Fruit fly (Drosophila melanogaster) whole organism, embryonic: ENCODE measurements around the gene Nost.

Experiments
- Adf1 ChIP-seq: fragments of 200-800 bp; sonication (Bioruptor generic); IDR thresholded peaks from 2 replicates; pipeline ENCODE4 v1.3.6; 2022; ENCODE audit warnings: missing biosample characterization, missing genetic modification characterization
- CG11085 ChIP-seq: fragments of 200-800 bp; sonication (Bioruptor generic); IDR thresholded peaks from 2 replicates; pipeline ENCODE4 v1.3.6; 2022; ENCODE audit warnings: missing biosample characterization, missing genetic modification characterization
- CG11398 ChIP-seq: fragments of 200-800 bp; sonication (Bioruptor generic); optimal IDR thresholded peaks from 2 replicates; lab custom pipeline; 2016; ENCODE audit warnings: missing biosample characterization, missing genetic modification characterization
- CG11560 ChIP-seq: fragments of 200-800 bp; sonication (Bioruptor generic); IDR thresholded peaks from 3 replicates; pipeline ENCODE4 v1.3.6; 2022; ENCODE audit warnings: missing biosample characterization, missing genetic modification characterization
- CG11723 ChIP-seq: fragments of 200-800 bp; sonication (Bioruptor generic); optimal IDR thresholded peaks from 2 replicates; lab custom pipeline; 2017; ENCODE audit warnings: missing biosample characterization, mild to moderate bottlenecking, missing genetic modification characterization
- CG14965 ChIP-seq: fragments of 200-800 bp; sonication (Bioruptor generic); optimal IDR thresholded peaks from 2 replicates; lab custom pipeline; 2016; ENCODE audit warnings: missing biosample characterization, missing genetic modification characterization, borderline replicate concordance
- CG15269 ChIP-seq: fragments of 200-800 bp; sonication (Bioruptor generic); optimal IDR thresholded peaks from 2 replicates; lab custom pipeline; 2018; ENCODE audit warnings: missing biosample characterization, mild to moderate bottlenecking, missing genetic modification characterization, moderate library complexity
- CG18764 ChIP-seq: fragments of 200-800 bp; sonication (Bioruptor generic); optimal IDR thresholded peaks from 3 replicates; lab custom pipeline; 2016; ENCODE audit warnings: missing biosample characterization, missing genetic modification characterization
- CG2875 ChIP-seq: fragments of 200-800 bp; sonication (Bioruptor generic); optimal IDR thresholded peaks from 2 replicates; lab custom pipeline; 2017; ENCODE audit warnings: missing biosample characterization, mild to moderate bottlenecking, missing genetic modification characterization, missing genetic modification reagents
- CG3726 ChIP-seq: fragments of 200-800 bp; sonication (Bioruptor generic); IDR thresholded peaks from 3 replicates; pipeline ENCODE4, ENCODE4 v1.3.6; 2022; ENCODE audit warnings: missing biosample characterization, missing genetic modification characterization
- CG3838 ChIP-seq: fragments of 200-800 bp; sonication (Bioruptor generic); optimal IDR thresholded peaks from 3 replicates; lab custom pipeline; 2016; ENCODE audit warnings: missing biosample characterization, missing genetic modification characterization
- CG4854 ChIP-seq: fragments of 200-800 bp; sonication (Bioruptor generic); optimal IDR thresholded peaks from 2 replicates; lab custom pipeline; 2016; ENCODE audit warnings: missing biosample characterization, missing genetic modification characterization, inconsistent platforms
- CG5245 ChIP-seq: fragments of 200-800 bp; sonication (Bioruptor generic); optimal IDR thresholded peaks from 3 replicates; lab custom pipeline; 2016; ENCODE audit warnings: missing biosample characterization, missing genetic modification characterization
- CG7745 ChIP-seq: fragments of 200-800 bp; sonication (Bioruptor generic); optimal IDR thresholded peaks from 2 replicates; lab custom pipeline; 2018; ENCODE audit warnings: missing biosample characterization, mild to moderate bottlenecking, missing genetic modification characterization, moderate library complexity
- CG7839 ChIP-seq: fragments of 200-800 bp; sonication (Bioruptor generic); optimal IDR thresholded peaks from 3 replicates; lab custom pipeline; 2018; ENCODE audit warnings: missing biosample characterization, mild to moderate bottlenecking, missing genetic modification characterization, moderate library complexity
- CG7928 ChIP-seq: fragments of 200-800 bp; sonication (Bioruptor generic); optimal IDR thresholded peaks from 2 replicates; lab custom pipeline; 2017; ENCODE audit warnings: missing biosample characterization, mild to moderate bottlenecking, missing genetic modification characterization
- CrebB ChIP-seq: fragments of 200-800 bp; sonication (Bioruptor generic); optimal IDR thresholded peaks from 3 replicates; lab custom pipeline; 2018; ENCODE audit warnings: missing biosample characterization, mild to moderate bottlenecking, missing genetic modification characterization
- Drgx ChIP-seq: fragments of 200-800 bp; sonication (Bioruptor generic); IDR thresholded peaks from 2 replicates; pipeline ENCODE4 v1.3.6; 2022; ENCODE audit warnings: missing biosample characterization, missing genetic modification characterization
- E2f2 ChIP-seq: fragments of 200-800 bp; sonication (Bioruptor generic); IDR thresholded peaks from 2 replicates; pipeline ENCODE4 v1.3.6; 2022; ENCODE audit warnings: missing biosample characterization, missing genetic modification characterization
- HLH4C ChIP-seq: fragments of 200-800 bp; sonication (Bioruptor generic); IDR thresholded peaks from 3 replicates; pipeline ENCODE4 v1.3.6; 2022; ENCODE audit warnings: missing biosample characterization, missing genetic modification characterization; ENCODE audit not compliant: partially characterized antibody
- HmgD ChIP-seq: fragments of 200-800 bp; sonication (Bioruptor generic); optimal IDR thresholded peaks from 3 replicates; lab custom pipeline; 2016; ENCODE audit warnings: missing biosample characterization, missing genetic modification characterization
- Hr78 ChIP-seq, 2 experiments: fragments of 200-800 bp in 1 of 2; fragments of >200 bp in 1 of 2; sonication (Bioruptor generic) in 1 of 2; optimal IDR thresholded peaks; 2 replicates each; lab custom pipeline; 2017 to 2019; ENCODE audit warnings: missing biosample characterization in 2 of 2, missing genetic modification characterization in 2 of 2, mild to moderate bottlenecking in 1 of 2, moderate library complexity in 1 of 2
- Mrtf ChIP-seq: fragments of 200-800 bp; sonication (Bioruptor generic); IDR thresholded peaks from 3 replicates; pipeline ENCODE4 v1.3.6; 2022; ENCODE audit warnings: missing biosample characterization, missing genetic modification characterization
- Myb ChIP-seq: fragments of 200-800 bp; sonication (Bioruptor generic); optimal IDR thresholded peaks from 2 replicates; lab custom pipeline; 2016; ENCODE audit warnings: missing biosample characterization, missing genetic modification characterization
- Nf-YB ChIP-seq: fragments of 200-800 bp; sonication (Bioruptor generic); optimal IDR thresholded peaks from 3 replicates; lab custom pipeline; 2019; ENCODE audit warnings: missing biosample characterization, mild to moderate bottlenecking, missing genetic modification characterization, moderate library complexity
- Nf-YC ChIP-seq: fragments of 200-800 bp; optimal IDR thresholded peaks from 3 replicates; lab custom pipeline; 2019; ENCODE audit warnings: missing biosample characterization, mild to moderate bottlenecking, missing genetic modification characterization, moderate library complexity
- PHDP ChIP-seq: fragments of 200-800 bp; sonication (Bioruptor generic); optimal IDR thresholded peaks from 3 replicates; lab custom pipeline; 2018; ENCODE audit warnings: missing biosample characterization, mild to moderate bottlenecking, missing genetic modification characterization, moderate library complexity
- Sin3A ChIP-seq: fragments of >200 bp; optimal IDR thresholded peaks from 2 replicates; lab custom pipeline; 2018
- ac ChIP-seq: fragments of 200-800 bp; sonication (Bioruptor generic); optimal IDR thresholded peaks from 3 replicates; lab custom pipeline; 2017; ENCODE audit warnings: missing biosample characterization, mild to moderate bottlenecking, missing genetic modification characterization
- az2 ChIP-seq: fragments of 200-800 bp; sonication (Bioruptor generic); optimal IDR thresholded peaks from 3 replicates; lab custom pipeline; 2016; ENCODE audit warnings: missing biosample characterization, missing genetic modification characterization
- cg ChIP-seq: fragments of 200-800 bp; sonication (Bioruptor generic); optimal IDR thresholded peaks from 3 replicates; lab custom pipeline; 2019; ENCODE audit warnings: missing biosample characterization, mild to moderate bottlenecking, missing genetic modification characterization, moderate library complexity
- dmrt11E ChIP-seq: fragments of 200-800 bp; sonication (Bioruptor generic); optimal IDR thresholded peaks from 3 replicates; lab custom pipeline; 2018; ENCODE audit warnings: missing biosample characterization, mild to moderate bottlenecking, missing genetic modification characterization, moderate library complexity
- dysf ChIP-seq: fragments of 200-800 bp; sonication (Bioruptor generic); IDR thresholded peaks from 3 replicates; pipeline ENCODE4 v1.3.6; 2022; ENCODE audit warnings: missing biosample characterization, missing genetic modification characterization
- emc ChIP-seq: fragments of 200-800 bp; sonication (Bioruptor generic); optimal IDR thresholded peaks from 2 replicates; lab custom pipeline; 2016; ENCODE audit warnings: missing biosample characterization, missing genetic modification characterization
- fd3F ChIP-seq: fragments of 200-800 bp; sonication (Bioruptor generic); optimal IDR thresholded peaks from 2 replicates; lab custom pipeline; 2018; ENCODE audit warnings: missing biosample characterization, mild to moderate bottlenecking, missing genetic modification characterization, moderate library complexity
- fru ChIP-seq: fragments of >200 bp; optimal IDR thresholded peaks from 2 replicates; lab custom pipeline; 2017
- inv ChIP-seq: fragments of 200-800 bp; sonication (Bioruptor generic); IDR thresholded peaks from 2 replicates; pipeline ENCODE4 v1.3.6; 2022; ENCODE audit warnings: missing biosample characterization, missing genetic modification characterization; ENCODE audit not compliant: partially characterized antibody
- kni ChIP-seq: fragments of 200-800 bp; sonication (Bioruptor generic); optimal IDR thresholded peaks from 3 replicates; lab custom pipeline; 2017; ENCODE audit warnings: mild to moderate bottlenecking, missing biosample characterization, missing genetic modification reagents, missing genetic modification characterization
- lmd ChIP-seq: fragments of 200-800 bp; sonication (Bioruptor generic); IDR thresholded peaks from 2 replicates; pipeline ENCODE4 v1.3.6; 2022; ENCODE audit warnings: missing biosample characterization, missing genetic modification characterization
- nerfin-1 ChIP-seq: fragments of 200-800 bp; sonication (Bioruptor generic); optimal IDR thresholded peaks from 3 replicates; lab custom pipeline; 2019; ENCODE audit warnings: missing biosample characterization, mild to moderate bottlenecking, missing genetic modification characterization, moderate library complexity
- peb ChIP-seq: fragments of 200-800 bp; sonication (Bioruptor generic); IDR thresholded peaks from 2 replicates; pipeline ENCODE4 v1.3.6; 2022; ENCODE audit warnings: missing biosample characterization, missing genetic modification characterization
- pum ChIP-seq: fragments of 200-800 bp; sonication (Bioruptor generic); optimal IDR thresholded peaks from 2 replicates; lab custom pipeline; 2016; ENCODE audit warnings: missing biosample characterization, missing genetic modification characterization
- sens ChIP-seq: fragments of 200-800 bp; sonication (Bioruptor generic); peaks from one replicate; lab custom pipeline; 2016; ENCODE audit warnings: missing biosample characterization, missing genetic modification characterization
- sima ChIP-seq: fragments of 200-800 bp; sonication (Bioruptor generic); optimal IDR thresholded peaks from 2 replicates; lab custom pipeline; 2016; ENCODE audit warnings: missing biosample characterization, missing genetic modification characterization
- sna ChIP-seq: fragments of 200-800 bp; sonication (Bioruptor generic); IDR thresholded peaks from 2 replicates; pipeline ENCODE4 v1.3.6; 2022; ENCODE audit warnings: missing biosample characterization, missing genetic modification characterization; ENCODE audit not compliant: partially characterized antibody
- sr ChIP-seq: fragments of 200-800 bp; sonication (Bioruptor generic); IDR thresholded peaks from 3 replicates; pipeline ENCODE4 v1.3.6; 2022; ENCODE audit warnings: missing biosample characterization, missing genetic modification characterization
- ssp ChIP-seq: fragments of 200-800 bp; sonication (Bioruptor generic); IDR thresholded peaks from 2 replicates; pipeline ENCODE4 v1.3.6; 2022; ENCODE audit warnings: missing biosample characterization, missing genetic modification characterization
- stc ChIP-seq: fragments of 200-800 bp; sonication (Bioruptor generic); IDR thresholded peaks from 2 replicates; pipeline ENCODE4 v1.3.6; 2022; ENCODE audit warnings: missing biosample characterization, missing genetic modification characterization
- vvl ChIP-seq: fragments of 200-800 bp; sonication (Bioruptor generic); IDR thresholded peaks from 2 replicates; pipeline ENCODE4 v1.3.6; 2022; ENCODE audit warnings: missing biosample characterization, missing genetic modification characterization
- wek ChIP-seq: fragments of 200-800 bp; sonication (Bioruptor generic); optimal IDR thresholded peaks from 3 replicates; lab custom pipeline; 2018; ENCODE audit warnings: missing biosample characterization, mild to moderate bottlenecking, missing genetic modification characterization, moderate library complexity
- wor ChIP-seq: fragments of 200-800 bp; sonication (Bioruptor generic); IDR thresholded peaks from 2 replicates; pipeline ENCODE4 v1.3.6; 2022; ENCODE audit warnings: missing biosample characterization, missing genetic modification characterization
- zen ChIP-seq: fragments of 200-800 bp; sonication (Bioruptor generic); optimal IDR thresholded peaks from 3 replicates; lab custom pipeline; 2018; ENCODE audit warnings: missing biosample characterization, mild to moderate bottlenecking, missing genetic modification characterization, moderate library complexity

The Nost gene

DNA sequence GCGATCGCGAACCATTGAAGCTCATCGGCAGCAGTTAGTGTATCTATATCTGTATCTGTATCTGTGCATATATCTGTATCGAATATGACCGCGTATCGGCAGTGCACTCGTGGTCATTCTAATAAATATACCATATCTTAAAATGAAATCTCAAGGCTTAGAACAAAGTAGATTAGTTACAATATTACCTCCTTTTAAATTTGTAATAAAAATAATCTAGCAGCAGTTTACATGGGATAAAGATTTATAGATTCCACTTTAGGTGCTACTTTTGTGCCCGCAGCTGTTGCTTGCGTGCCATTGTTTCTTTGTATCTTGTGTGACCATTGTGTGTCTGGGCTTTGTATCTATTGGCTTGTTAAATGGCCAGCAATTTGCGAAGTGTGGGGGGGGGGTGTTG is 30.1 kb downstream of the Nost start (continued):
- TF ChIP-seq cg (GFP tag; lab: Kevin White, UChicago) (peak; percentile 31), CG15269 (peak; percentile 91), pum (GFP tag; lab: Kevin White, UChicago) (peak; percentile 21), HLH4C (GFP tag; lab: Robert Waterston, UW) (no peak), Nf-YB (GFP tag; lab: Kevin White, UChicago) (peak; percentile 56), sr (GFP tag; lab: Robert Waterston, UW) (peak; percentile 23; the same call in 1 of the 3 replicates), ac (GFP tag; lab: Kevin White, UChicago) (no peak), CG18764 (GFP tag; lab: Kevin White, UChicago) (peak; percentile 9), CG4854 (GFP tag; lab: Kevin White, UChicago) (no peak), lmd (peak; percentile 76), CG11560 (tag; lab: Robert Waterston, UW) (no peak), vvl (GFP tag; lab: Robert Waterston, UW) (peak; percentile 86), wor (peak; percentile 62), PHDP (peak; percentile 86), CG7928 (GFP tag; lab: Kevin White, UChicago) (no peak), CG2875 (peak; percentile 59), CrebB (peak; percentile 76), nerfin-1 (peak; percentile 59), Nf-YC (tag; lab: Kevin White, UChicago) (peak; percentile 32)

DNA sequence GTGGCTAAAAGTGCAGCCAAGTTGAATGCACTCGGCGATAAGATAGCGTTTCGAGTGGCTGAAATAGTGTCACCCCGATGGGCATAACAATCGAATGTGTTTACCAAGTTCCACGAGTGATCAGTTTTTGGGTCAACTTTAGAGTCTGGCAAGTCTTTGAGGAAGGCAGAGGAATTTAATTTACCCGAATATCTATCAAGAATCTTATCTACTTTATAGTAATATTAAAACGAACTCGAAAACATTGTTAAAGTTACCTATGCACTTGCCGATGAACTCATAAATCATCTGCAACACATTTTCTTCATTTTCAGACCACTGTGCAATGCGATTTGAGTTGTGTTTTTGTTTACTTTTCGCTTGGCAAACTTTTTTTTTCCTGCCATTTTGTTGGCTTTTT is 31.3 kb downstream of the Nost start:
- TF ChIP-seq fru (lab: Kevin White, UChicago): no peak
- no peak for TF ChIP-seq CG11085 (GFP tag; lab: Robert Waterston, UW)
- no peak for TF ChIP-seq emc (GFP tag; lab: Kevin White, UChicago)
- no peak for TF ChIP-seq peb (GFP tag; lab: Robert Waterston, UW)
- no peak for TF ChIP-seq CG7839 (tag; lab: Kevin White, UChicago)
- no peak for TF ChIP-seq ssp (GFP tag; lab: Robert Waterston, UW)
- no peak for TF ChIP-seq zen (tag; lab: Kevin White, UChicago)
- TF ChIP-seq fd3F (GFP tag; lab: Kevin White, UChicago): no peak
- no peak for TF ChIP-seq sna (GFP tag; lab: Robert Waterston, UW)
- no peak for TF ChIP-seq az2 (GFP tag; lab: Kevin White, UChicago)
- no peak for TF ChIP-seq CG3838 (GFP tag; lab: Kevin White, UChicago)
- peak in 1 of 2 experiments; percentile 36 for TF ChIP-seq Hr78 (GFP tag; optimal IDR thresholded peaks at IDR 0.05; lab: Kevin White, UChicago)
- no peak for TF ChIP-seq wek (GFP tag; lab: Kevin White, UChicago)
- TF ChIP-seq dysf (GFP tag; lab: Robert Waterston, UW): no peak
- TF ChIP-seq Sin3A (lab: Kevin White, UChicago): no peak
- TF ChIP-seq CG11398: no peak
- no peak for TF ChIP-seq CG5245 (GFP tag; lab: Kevin White, UChicago)
- TF ChIP-seq E2f2 (GFP tag; lab: Robert Waterston, UW): no peak
- TF ChIP-seq Adf1 (GFP tag; lab: Robert Waterston, UW): no peak
- no peak for TF ChIP-seq Myb (GFP tag; lab: Kevin White, UChicago)
- no peak for TF ChIP-seq dmrt11E
- TF ChIP-seq sima (GFP tag; lab: Kevin White, UChicago): no peak
- TF ChIP-seq CG14965 (GFP tag; lab: Kevin White, UChicago): no peak
- TF ChIP-seq CG3726 (GFP tag; lab: Robert Waterston, UW): no peak
- TF ChIP-seq HmgD (GFP tag; lab: Kevin White, UChicago): no peak
- TF ChIP-seq Drgx: peak; percentile 36; the same call in 1 of the 2 replicates
- TF ChIP-seq Mrtf (GFP tag; lab: Robert Waterston, UW): no peak
- no peak for TF ChIP-seq inv
- TF ChIP-seq kni (GFP tag; lab: Kevin White, UChicago): no peak
- TF ChIP-seq sens (GFP tag; lab: Kevin White, UChicago): peak; percentile 5
- TF ChIP-seq CG11723 (GFP tag; lab: Kevin White, UChicago): no peak
- TF ChIP-seq CG7745 (tag; lab: Kevin White, UChicago): peak; percentile 72
- TF ChIP-seq stc (GFP tag; lab: Robert Waterston, UW): no peak
